Worm (Caenorhabditis elegans) whole organism, L4 larva: ENCODE results near the gene nas-10.

Experiments used
- dmd-8 ChIP-seq: fragments of 200-800 bp; sonication (Bioruptor generic); IDR thresholded peaks from 2 replicates; pipeline ENCODE4 v1.3.6; 2022; ENCODE audit warnings: missing genetic modification characterization, missing compliant biosample characterization
- dve-1 ChIP-seq: sonication (generic microtip); optimal IDR thresholded peaks from 2 replicates; lab custom pipeline; 2017; ENCODE audit warnings: antibody characterized with exemption, mild to moderate bottlenecking, missing genetic modification characterization, missing compliant biosample characterization; ENCODE audit not compliant: insufficient read depth
- fkh-10 ChIP-seq: fragments of 150-350 bp; optimal IDR thresholded peaks from 2 replicates; lab custom pipeline; 2014; ENCODE audit warnings: missing biosample characterization, missing genetic modification reagents, missing genetic modification characterization
- lin-1 ChIP-seq: fragments of 200-800 bp; sonication (Bioruptor generic); IDR thresholded peaks from 2 replicates; pipeline ENCODE4 v1.3.6; 2022; ENCODE audit warnings: missing genetic modification reagents, missing genetic modification characterization, missing compliant biosample characterization

DNA sequence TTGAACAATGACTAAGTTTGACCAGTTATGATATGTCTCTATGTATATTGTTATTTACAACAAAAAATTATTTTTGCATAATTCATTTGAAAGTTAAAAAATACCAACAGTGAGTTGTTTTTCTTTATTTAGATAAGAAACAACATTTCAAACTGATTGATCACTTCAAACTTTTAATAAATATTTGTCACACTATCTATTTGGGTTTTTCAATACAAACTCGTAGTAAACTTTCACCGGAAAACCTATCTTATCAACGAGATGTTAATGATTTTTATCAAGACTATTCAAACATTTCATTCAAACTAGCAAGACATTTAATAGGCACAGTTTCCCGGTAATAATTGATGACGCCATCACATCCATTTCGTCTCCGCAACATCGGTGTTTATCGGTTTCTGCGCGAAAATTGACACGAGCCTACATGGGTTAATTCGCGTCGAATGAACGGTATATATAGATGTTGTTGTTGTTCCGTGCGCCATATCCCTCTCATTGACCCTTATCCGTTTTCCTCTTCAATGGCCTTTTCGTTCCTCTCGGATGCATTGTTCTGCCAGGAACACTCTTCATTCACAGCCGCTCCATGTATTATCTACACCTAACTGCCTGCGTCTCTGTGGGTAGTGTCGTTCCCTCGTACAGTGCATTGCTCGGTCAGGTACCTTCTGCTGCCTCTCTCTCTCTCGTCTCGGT lies 27.0 kb upstream of the nas-10 start:
- TF ChIP-seq lin-1 = no peak
- TF ChIP-seq dve-1 (tag; lab: Kevin White, UChicago) = peak; percentile 29
- TF ChIP-seq dmd-8 (GFP tag; lab: Robert Waterston, UW) = no peak
- TF ChIP-seq fkh-10 (GFP tag; lab: Kevin White, UChicago) = no peak
